Worm (Caenorhabditis elegans): ENCODE results near the gene W03G11.4.

ce11 chrX:12103712-12104111, 10.8 kb upstream of the W03G11.4 start, which contains the start of gene W03G11.3:
- TF ChIP-seq med-1 (GFP tag; optimal IDR thresholded peaks at IDR 0.05; ENCODE audit: insufficient read depth) (no peak), T22C8.4 (GFP tag; IDR thresholded peaks at IDR 0.05) (no peak), flt-1 (GFP tag; IDR thresholded peaks at IDR 0.05) (no peak), tab-1 (GFP tag; IDR thresholded peaks at IDR 0.05) (no peak), ztf-23 (GFP tag; IDR thresholded peaks at IDR 0.05) (no peak), klf-2 (GFP tag; conservative IDR thresholded peaks at IDR 0.05) (no peak), cog-1 (tag; optimal IDR thresholded peaks at IDR 0.05) (no peak), ztf-29 (GFP tag; IDR thresholded peaks at IDR 0.05) (no peak)
